Fruit fly (Drosophila melanogaster) whole organism, prepupa: ENCODE data around the gene ocn.

Experiments used
- Blimp-1 ChIP-seq: fragments of 200-800 bp; sonication (Bioruptor generic); optimal IDR thresholded peaks from 3 replicates; lab custom pipeline; 2017; ENCODE audit warnings: missing biosample characterization, missing genetic modification characterization, mild to moderate bottlenecking, moderate library complexity, missing genetic modification reagents
- CG10669 ChIP-seq: fragments of 200-800 bp; sonication (Bioruptor generic); optimal IDR thresholded peaks from 3 replicates; lab custom pipeline; 2018; ENCODE audit warnings: missing biosample characterization, mild to moderate bottlenecking, missing genetic modification characterization, moderate library complexity
- CG11294 ChIP-seq: fragments of 200-800 bp; sonication (Bioruptor generic); IDR thresholded peaks from 2 replicates; pipeline ENCODE4 v1.3.6; 2022; ENCODE audit warnings: missing biosample characterization, missing genetic modification characterization
- CG11902 ChIP-seq: fragments of 200-800 bp; sonication (Bioruptor generic); optimal IDR thresholded peaks from 3 replicates; lab custom pipeline; 2016; ENCODE audit warnings: missing biosample characterization, missing genetic modification characterization
- CG15336 ChIP-seq: fragments of 200-800 bp; sonication (Bioruptor generic); IDR thresholded peaks from 2 replicates; pipeline ENCODE4 v1.3.6; 2022; ENCODE audit warnings: missing biosample characterization, missing genetic modification characterization
- CG1621 ChIP-seq: fragments of 200-800 bp; sonication (Bioruptor generic); optimal IDR thresholded peaks from 3 replicates; lab custom pipeline; 2018; ENCODE audit warnings: missing biosample characterization, mild to moderate bottlenecking, missing genetic modification characterization
- CG16779 ChIP-seq: fragments of 200-800 bp; sonication (Bioruptor generic); optimal IDR thresholded peaks from 3 replicates; lab custom pipeline; 2017; ENCODE audit warnings: missing biosample characterization, mild to moderate bottlenecking, missing genetic modification characterization
- CG3032 ChIP-seq: fragments of 200-800 bp; optimal IDR thresholded peaks from 2 replicates; lab custom pipeline; 2019; ENCODE audit warnings: missing biosample characterization, mild to moderate bottlenecking, missing genetic modification characterization, moderate library complexity
- CG31627 ChIP-seq: fragments of 200-800 bp; sonication (Bioruptor generic); optimal IDR thresholded peaks from 3 replicates; lab custom pipeline; 2016; ENCODE audit warnings: missing biosample characterization, missing genetic modification characterization
- CG34406 ChIP-seq: fragments of 200-800 bp; sonication (Bioruptor generic); optimal IDR thresholded peaks from 3 replicates; lab custom pipeline; 2016; ENCODE audit warnings: missing biosample characterization, missing genetic modification characterization
- CG3919 ChIP-seq: fragments of 200-800 bp; sonication (Bioruptor generic); optimal IDR thresholded peaks from 3 replicates; lab custom pipeline; 2016; ENCODE audit warnings: missing biosample characterization, missing genetic modification characterization
- CG4318 ChIP-seq: fragments of 200-800 bp; sonication (Bioruptor generic); optimal IDR thresholded peaks from 3 replicates; lab custom pipeline; 2017; ENCODE audit warnings: missing biosample characterization, mild to moderate bottlenecking, missing genetic modification characterization
- CG6163 ChIP-seq: fragments of 200-800 bp; sonication (Bioruptor generic); IDR thresholded peaks from 3 replicates; pipeline ENCODE4 v1.3.6; 2022; ENCODE audit warnings: missing biosample characterization, missing genetic modification characterization
- CG6276 ChIP-seq: fragments of 200-800 bp; sonication (Bioruptor generic); optimal IDR thresholded peaks from 2 replicates; lab custom pipeline; 2017; ENCODE audit warnings: missing biosample characterization, mild to moderate bottlenecking, missing genetic modification characterization
- CG6854 ChIP-seq: fragments of 200-800 bp; sonication (Bioruptor generic); optimal IDR thresholded peaks from 2 replicates; lab custom pipeline; 2017; ENCODE audit warnings: missing biosample characterization, mild to moderate bottlenecking, missing genetic modification characterization
- CG7368 ChIP-seq: fragments of 200-800 bp; sonication (Bioruptor generic); optimal IDR thresholded peaks from 3 replicates; lab custom pipeline; 2016; ENCODE audit warnings: missing biosample characterization, missing genetic modification characterization
- CG8119 ChIP-seq: fragments of 200-800 bp; sonication (Bioruptor generic); IDR thresholded peaks from 3 replicates; pipeline ENCODE4 v1.3.6; 2022; ENCODE audit warnings: missing biosample characterization, missing genetic modification characterization
- CG8319 ChIP-seq: fragments of 200-800 bp; sonication (Bioruptor generic); optimal IDR thresholded peaks from 3 replicates; lab custom pipeline; 2016; ENCODE audit warnings: missing biosample characterization, missing genetic modification characterization
- CG8632 ChIP-seq: fragments of 200-800 bp; sonication (Bioruptor generic); optimal IDR thresholded peaks from 3 replicates; lab custom pipeline; 2016; ENCODE audit warnings: missing biosample characterization, missing genetic modification characterization
- CG9139 ChIP-seq: fragments of 200-800 bp; sonication (Bioruptor generic); optimal IDR thresholded peaks from 3 replicates; lab custom pipeline; 2017; ENCODE audit warnings: missing biosample characterization, mild to moderate bottlenecking, missing genetic modification characterization
- Eip75B ChIP-seq: fragments of 200-800 bp; sonication (Bioruptor generic); optimal IDR thresholded peaks from 3 replicates; lab custom pipeline; 2016; ENCODE audit warnings: missing biosample characterization, missing genetic modification characterization
- Eip78C ChIP-seq: fragments of 200-800 bp; sonication (Bioruptor generic); peaks from one replicate; lab custom pipeline; 2016; ENCODE audit warnings: missing biosample characterization, missing genetic modification characterization
- Eip93F ChIP-seq: fragments of 200-800 bp; sonication (Bioruptor generic); optimal IDR thresholded peaks from 2 replicates; lab custom pipeline; 2016; ENCODE audit warnings: missing biosample characterization, mild to moderate bottlenecking, missing genetic modification characterization
- Ets21C ChIP-seq: fragments of 200-800 bp; sonication (Bioruptor generic); optimal IDR thresholded peaks from 3 replicates; lab custom pipeline; 2016; ENCODE audit warnings: missing biosample characterization, missing genetic modification characterization
- Ets96B ChIP-seq: fragments of 200-800 bp; optimal IDR thresholded peaks from 2 replicates; lab custom pipeline; 2019; ENCODE audit warnings: missing biosample characterization, mild to moderate bottlenecking, missing genetic modification characterization, moderate library complexity
- Gug ChIP-seq: fragments of 200-800 bp; sonication (Bioruptor generic); IDR thresholded peaks from 2 replicates; pipeline ENCODE4 v1.3.6; 2022; ENCODE audit warnings: missing biosample characterization, missing genetic modification characterization
- Hr38 ChIP-seq: sonication (Bioruptor generic); optimal IDR thresholded peaks from 2 replicates; lab custom pipeline; 2016; ENCODE audit warnings: missing biosample characterization, missing genetic modification characterization
- Hr39 ChIP-seq: fragments of 200-800 bp; sonication (Bioruptor generic); optimal IDR thresholded peaks from 2 replicates; lab custom pipeline; 2016; ENCODE audit warnings: missing biosample characterization, missing genetic modification characterization
- Hr4 ChIP-seq: fragments of 200-800 bp; sonication (Bioruptor generic); optimal IDR thresholded peaks from 3 replicates; lab custom pipeline; 2016; ENCODE audit warnings: missing biosample characterization, missing genetic modification characterization
- Met ChIP-seq: fragments of 200-800 bp; sonication (Bioruptor generic); optimal IDR thresholded peaks from 3 replicates; lab custom pipeline; 2016; ENCODE audit warnings: missing biosample characterization, missing genetic modification characterization
- OdsH ChIP-seq: fragments of 200-800 bp; sonication (Bioruptor generic); optimal IDR thresholded peaks from 3 replicates; lab custom pipeline; 2016; ENCODE audit warnings: missing biosample characterization, missing genetic modification characterization
- Sox102F ChIP-seq: fragments of 200-800 bp; sonication (Bioruptor generic); optimal IDR thresholded peaks from 2 replicates; lab custom pipeline; 2016; ENCODE audit warnings: missing biosample characterization, mild to moderate bottlenecking, missing genetic modification characterization
- Sox14 ChIP-seq: fragments of 200-800 bp; sonication (Bioruptor generic); optimal IDR thresholded peaks from 3 replicates; lab custom pipeline; 2016; ENCODE audit warnings: missing biosample characterization, missing genetic modification characterization
- Sox15 ChIP-seq: fragments of 200-800 bp; sonication (Bioruptor generic); optimal IDR thresholded peaks from 3 replicates; lab custom pipeline; 2016; ENCODE audit warnings: missing biosample characterization, missing genetic modification characterization
- achi ChIP-seq: fragments of 200-800 bp; sonication (Bioruptor generic); optimal IDR thresholded peaks from 3 replicates; lab custom pipeline; 2016; ENCODE audit warnings: missing biosample characterization, missing genetic modification characterization
- cyc ChIP-seq: fragments of 200-800 bp; sonication (Bioruptor generic); optimal IDR thresholded peaks from 3 replicates; lab custom pipeline; 2016; ENCODE audit warnings: missing biosample characterization, missing genetic modification characterization
- dac ChIP-seq: fragments of 200-800 bp; sonication (Bioruptor generic); optimal IDR thresholded peaks from 2 replicates; lab custom pipeline; 2017; ENCODE audit warnings: missing biosample characterization, mild to moderate bottlenecking, missing genetic modification characterization
- dsx ChIP-seq: fragments of 200-800 bp; optimal IDR thresholded peaks from 3 replicates; lab custom pipeline; 2019; ENCODE audit warnings: missing biosample characterization, mild to moderate bottlenecking, missing genetic modification characterization, moderate library complexity; ENCODE audit not compliant: poor library complexity, severe bottlenecking
- eg ChIP-seq: fragments of 200-800 bp; sonication (Bioruptor generic); IDR thresholded peaks from 3 replicates; pipeline ENCODE4 v1.3.6; 2022; ENCODE audit warnings: missing biosample characterization, missing genetic modification characterization
- esn ChIP-seq: fragments of 200-800 bp; sonication (Bioruptor generic); optimal IDR thresholded peaks from 2 replicates; lab custom pipeline; 2016; ENCODE audit warnings: missing biosample characterization, mild to moderate bottlenecking, missing genetic modification characterization, moderate library complexity
- fd59A ChIP-seq: fragments of 200-800 bp; sonication (Bioruptor generic); optimal IDR thresholded peaks from 2 replicates; lab custom pipeline; 2017; ENCODE audit warnings: missing biosample characterization, mild to moderate bottlenecking, missing genetic modification characterization, missing genetic modification reagents
- fd85E ChIP-seq: fragments of 200-800 bp; sonication (Bioruptor generic); optimal IDR thresholded peaks from 3 replicates; lab custom pipeline; 2016; ENCODE audit warnings: missing biosample characterization, missing genetic modification characterization
- fkh ChIP-seq: fragments of 200-800 bp; sonication (Bioruptor generic); optimal IDR thresholded peaks from 3 replicates; lab custom pipeline; 2017; ENCODE audit warnings: missing biosample characterization, mild to moderate bottlenecking, missing genetic modification characterization, moderate library complexity
- lz ChIP-seq: fragments of 200-800 bp; sonication (Bioruptor generic); optimal IDR thresholded peaks from 3 replicates; lab custom pipeline; 2016; ENCODE audit warnings: missing biosample characterization, missing genetic modification characterization
- pdm3 ChIP-seq: fragments of 200-800 bp; sonication (Bioruptor generic); optimal IDR thresholded peaks from 3 replicates; lab custom pipeline; 2016; ENCODE audit warnings: missing biosample characterization, missing genetic modification characterization
- salr ChIP-seq, 2 experiments: fragments of 200-800 bp; sonication (Bioruptor generic); optimal IDR thresholded peaks; 3 replicates each; lab custom pipeline; 2016 to 2018; ENCODE audit warnings: missing biosample characterization in 2 of 2, missing genetic modification characterization in 2 of 2, mild to moderate bottlenecking in 1 of 2
- ss ChIP-seq, 2 experiments: fragments of 200-800 bp; sonication (Bioruptor generic); optimal IDR thresholded peaks; 2 replicates in 1 of 2; 3 replicates in 1 of 2; lab custom pipeline; 2017 to 2018; ENCODE audit warnings: mild to moderate bottlenecking in 2 of 2, missing biosample characterization in 2 of 2, missing genetic modification characterization in 2 of 2, moderate library complexity in 1 of 2
- svp ChIP-seq: fragments of 200-800 bp; sonication (Bioruptor generic); peaks from one replicate; lab custom pipeline; 2016; ENCODE audit warnings: missing biosample characterization, missing genetic modification characterization
- vri ChIP-seq: fragments of 200-800 bp; sonication (Bioruptor generic); optimal IDR thresholded peaks from 3 replicates; lab custom pipeline; 2016; ENCODE audit warnings: missing biosample characterization, mild to moderate bottlenecking, missing genetic modification characterization

ocn gene

dm6 chr3R:30084137-30084536 is 46.6 kb upstream of the ocn start (continued):
- no peak for TF ChIP-seq dsx (GFP tag; lab: Kevin White, UChicago)
- peak; percentile 58 for TF ChIP-seq Eip78C (GFP tag; lab: Kevin White, UChicago)
- peak; percentile 0 for TF ChIP-seq Sox14
- TF ChIP-seq CG1621 (tag; lab: Kevin White, UChicago), result no peak
- TF ChIP-seq Met (GFP tag; lab: Kevin White, UChicago), result no peak
- no peak for TF ChIP-seq Ets96B (tag; lab: Kevin White, UChicago)
- TF ChIP-seq CG9139 (GFP tag; lab: Kevin White, UChicago), result no peak
- peak; percentile 26 for TF ChIP-seq esn (GFP tag; lab: Kevin White, UChicago)

- TF ChIP-seq Ets96B (tag; lab: Kevin White, UChicago) (no peak), CG6854 (GFP tag; lab: Kevin White, UChicago) (no peak), pdm3 (GFP tag; lab: Kevin White, UChicago) (peak; percentile 11), CG8319 (GFP tag; lab: Kevin White, UChicago) (no peak), Hr4 (GFP tag; lab: Kevin White, UChicago) (peak; percentile 15), CG8119 (GFP tag; lab: Robert Waterston, UW) (no peak), salr (GFP tag; optimal IDR thresholded peaks at IDR 0.05; lab: Kevin White, UChicago) (no peak), Ets21C (GFP tag; lab: Kevin White, UChicago) (peak; percentile 22), CG3919 (peak; percentile 32), CG6276 (GFP tag; lab: Kevin White, UChicago) (no peak), OdsH (GFP tag; lab: Kevin White, UChicago) (peak; percentile 18), CG11902 (GFP tag; lab: Kevin White, UChicago) (peak; percentile 14), Met (GFP tag; lab: Kevin White, UChicago) (no peak), CG9139 (GFP tag; lab: Kevin White, UChicago) (no peak), Eip75B (GFP tag; lab: Kevin White, UChicago) (no peak), fd85E (GFP tag; lab: Kevin White, UChicago) (no peak), CG10669 (GFP tag; lab: Kevin White, UChicago) (no peak), cyc (peak; percentile 55), Blimp-1 (GFP tag; lab: Kevin White, UChicago) (no peak), CG15336 (GFP tag; lab: Robert Waterston, UW) (no peak), CG6163 (GFP tag; lab: Robert Waterston, UW) (no peak), CG34406 (GFP tag; lab: Kevin White, UChicago) (peak; percentile 14), Eip78C (GFP tag; lab: Kevin White, UChicago) (peak; percentile 69), achi (GFP tag; lab: Kevin White, UChicago) (no peak), Sox102F (peak; percentile 23), Eip93F (GFP tag; lab: Kevin White, UChicago) (no peak), CG16779 (tag; lab: Kevin White, UChicago) (no peak), esn (GFP tag; lab: Kevin White, UChicago) (peak; percentile 50), fd59A (GFP tag; lab: Kevin White, UChicago) (no peak), CG3032 (tag; lab: Kevin White, UChicago) (no peak), Hr38 (GFP tag; lab: Kevin White, UChicago) (no peak), lz (GFP tag; lab: Kevin White, UChicago) (peak; percentile 32), dac (GFP tag; lab: Kevin White, UChicago) (no peak), svp (GFP tag; lab: Kevin White, UChicago) (peak; percentile 70), eg (0 out of 3 replicates have a peak, but pooled peaks have one; percentile 42), Gug (GFP tag; lab: Robert Waterston, UW) (no peak), ss (GFP tag; optimal IDR thresholded peaks at IDR 0.05; lab: Kevin White, UChicago) (no peak), CG31627 (GFP tag; lab: Kevin White, UChicago) (peak; percentile 63), dsx (GFP tag; lab: Kevin White, UChicago) (no peak), CG11294 (GFP tag; lab: Robert Waterston, UW) (no peak; the same call in 1 of the 2 replicates), CG4318 (GFP tag; lab: Kevin White, UChicago) (no peak), CG7368 (GFP tag; lab: Kevin White, UChicago) (no peak), CG8632 (peak; percentile 13), fkh (GFP tag; lab: Kevin White, UChicago) (no peak), CG1621 (tag; lab: Kevin White, UChicago) (no peak), Sox15 (GFP tag; lab: Kevin White, UChicago) (no peak), Hr39 (GFP tag; lab: Kevin White, UChicago) (peak; percentile 61), vri (GFP tag; lab: Kevin White, UChicago) (no peak)
Measured at dm6 chr3R:30083215-30083614, 45.7 kb upstream of the ocn start.
